Worm (Caenorhabditis elegans): ENCODE data around the gene dmd-9.
A peak's percentile ranks its signal among the peaks of the same experiment; 100 is the strongest.

Gene dmd-9

ce11 chrIV:3232694-3233372, 21.5 kb downstream of the dmd-9 start (continued):
- no peak for TF ChIP-seq pha-4 (tag; optimal IDR thresholded peaks at IDR 0.05)
- TF ChIP-seq rnt-1 (tag; optimal IDR thresholded peaks at IDR 0.05): peak; percentile 86
- TF ChIP-seq hlh-8 (tag; optimal IDR thresholded peaks at IDR 0.05): no peak
- TF ChIP-seq fax-1 (tag; optimal IDR thresholded peaks at IDR 0.05): no peak
- TF ChIP-seq K09A11.1 (tag; optimal IDR thresholded peaks at IDR 0.05; ENCODE audit: insufficient read depth): peak; percentile 46
- TF ChIP-seq hlh-30 (tag; optimal IDR thresholded peaks at IDR 0.05; ENCODE audit: insufficient read depth): peak; percentile 20
- no peak for TF ChIP-seq elt-4 (tag; optimal IDR thresholded peaks at IDR 0.05)
- TF ChIP-seq sox-2 (GFP tag; IDR thresholded peaks at IDR 0.05): peak; percentile 53
- no peak for TF ChIP-seq pag-3 (tag; optimal IDR thresholded peaks at IDR 0.05; ENCODE audit: borderline replicate concordance)
- TF ChIP-seq T23F11.4 (GFP tag; optimal IDR thresholded peaks at IDR 0.05): peak; percentile 47
- no peak for TF ChIP-seq K02D7.2 (tag; optimal IDR thresholded peaks at IDR 0.05)
- TF ChIP-seq madf-2 (tag; optimal IDR thresholded peaks at IDR 0.05): peak; percentile 45
- peak; percentile 2 for TF ChIP-seq elt-2 (tag; optimal IDR thresholded peaks at IDR 0.05)
- TF ChIP-seq hlh-13 (GFP tag; optimal IDR thresholded peaks at IDR 0.05): peak; percentile 36
- no peak for TF ChIP-seq ceh-18 (tag; optimal IDR thresholded peaks at IDR 0.05)
- TF ChIP-seq che-1 (tag; optimal IDR thresholded peaks at IDR 0.05): peak; percentile 17
- no peak for TF ChIP-seq ceh-9 (tag; optimal IDR thresholded peaks at IDR 0.05)
- TF ChIP-seq ttx-3 (tag; optimal IDR thresholded peaks at IDR 0.05): no peak
- TF ChIP-seq pqm-1 (tag; optimal IDR thresholded peaks at IDR 0.05): no peak
- peak; percentile 51 for TF ChIP-seq ceh-6 (GFP tag; optimal IDR thresholded peaks at IDR 0.05)
- TF ChIP-seq hlh-15 (tag; optimal IDR thresholded peaks at IDR 0.05): no peak
- no peak for TF ChIP-seq ahr-1 (tag; optimal IDR thresholded peaks at IDR 0.05)
- peak; percentile 57 for TF ChIP-seq sdc-2 (tag; optimal IDR thresholded peaks at IDR 0.05)
- TF ChIP-seq ceh-24 (tag; optimal IDR thresholded peaks at IDR 0.05): peak; percentile 29
- TF ChIP-seq lin-11 (tag; optimal IDR thresholded peaks at IDR 0.05): peak; percentile 29
- TF ChIP-seq sox-4 (tag; optimal IDR thresholded peaks at IDR 0.05): no peak
- TF ChIP-seq ceh-22 (tag; optimal IDR thresholded peaks at IDR 0.05): no peak
- TF ChIP-seq npax-4 (tag; optimal IDR thresholded peaks at IDR 0.05): no peak
- TF ChIP-seq ceh-34 (tag; optimal IDR thresholded peaks at IDR 0.05): peak; percentile 73
- peak; percentile 8 for TF ChIP-seq ets-4 (tag; optimal IDR thresholded peaks at IDR 0.05)

ce11 chrIV:3231644-3232043, 22.7 kb downstream of the dmd-9 start:
- no peak for TF ChIP-seq pax-1 (tag; optimal IDR thresholded peaks at IDR 0.05)
- peak; percentile 43 for TF ChIP-seq ceh-34 (tag; optimal IDR thresholded peaks at IDR 0.05)
- no peak for TF ChIP-seq tbx-7 (tag; optimal IDR thresholded peaks at IDR 0.05)
- TF ChIP-seq pha-2 (tag; optimal IDR thresholded peaks at IDR 0.05): peak; percentile 27
- no peak for TF ChIP-seq pag-3 (tag; optimal IDR thresholded peaks at IDR 0.05; ENCODE audit: borderline replicate concordance)
- peak; percentile 73 for TF ChIP-seq elt-2 (tag; optimal IDR thresholded peaks at IDR 0.05)
- TF ChIP-seq tbx-2 (tag; optimal IDR thresholded peaks at IDR 0.05): peak; percentile 53
- TF ChIP-seq nfya-1 (tag; optimal IDR thresholded peaks at IDR 0.05): peak; percentile 21
- peak; percentile 38 for TF ChIP-seq rnt-1 (tag; optimal IDR thresholded peaks at IDR 0.05)
- peak; percentile 55 for TF ChIP-seq ceh-18 (tag; optimal IDR thresholded peaks at IDR 0.05)

ce11 chrIV:3227549-3228139, 26.7 kb downstream of the dmd-9 start:
- peak; percentile 72 for TF ChIP-seq pqm-1 (tag; optimal IDR thresholded peaks at IDR 0.05)
- TF ChIP-seq dve-1 (tag; optimal IDR thresholded peaks at IDR 0.05): peak; percentile 11
- TF ChIP-seq pha-2 (tag; optimal IDR thresholded peaks at IDR 0.05): peak; percentile 61
- no peak for TF ChIP-seq odd-2 (tag; optimal IDR thresholded peaks at IDR 0.05)
- no peak for TF ChIP-seq nhr-11 (tag; optimal IDR thresholded peaks at IDR 0.05)
- TF ChIP-seq tbx-7 (tag; optimal IDR thresholded peaks at IDR 0.05): no peak
- TF ChIP-seq ceh-34 (tag; optimal IDR thresholded peaks at IDR 0.05): peak; percentile 63
- TF ChIP-seq F13H6.1 (tag; optimal IDR thresholded peaks at IDR 0.05): peak; percentile 34
- TF ChIP-seq unc-55 (GFP tag; optimal IDR thresholded peaks at IDR 0.05): peak; percentile 97
- TF ChIP-seq ceh-31 (tag; optimal IDR thresholded peaks at IDR 0.05): peak; percentile 37
- peak; percentile 43 for TF ChIP-seq nfya-1 (tag; optimal IDR thresholded peaks at IDR 0.05)
- peak; percentile 9 for TF ChIP-seq ets-4 (tag; optimal IDR thresholded peaks at IDR 0.05)
- TF ChIP-seq ceh-30 (tag; optimal IDR thresholded peaks at IDR 0.05): no peak
- TF ChIP-seq rnt-1 (tag; optimal IDR thresholded peaks at IDR 0.05): peak; percentile 71
- TF ChIP-seq sdc-2 (tag; optimal IDR thresholded peaks at IDR 0.05): peak; percentile 43
- peak; percentile 41 for TF ChIP-seq ceh-18 (tag; optimal IDR thresholded peaks at IDR 0.05)
- TF ChIP-seq ref-2 (tag; optimal IDR thresholded peaks at IDR 0.05): peak; percentile 45
- TF ChIP-seq fkh-6 (tag; optimal IDR thresholded peaks at IDR 0.05): peak; percentile 25
- no peak for TF ChIP-seq ceh-45 (GFP tag; IDR thresholded peaks at IDR 0.05)
- TF ChIP-seq sox-4 (tag; optimal IDR thresholded peaks at IDR 0.05): peak; percentile 27
- TF ChIP-seq lim-6 (tag; optimal IDR thresholded peaks at IDR 0.05): no peak
- TF ChIP-seq hlh-30 (tag; optimal IDR thresholded peaks at IDR 0.05; ENCODE audit: insufficient read depth): peak; percentile 32
- TF ChIP-seq npax-4 (tag; optimal IDR thresholded peaks at IDR 0.05): no peak
